Fruit fly (Drosophila melanogaster): ENCODE data around the gene CG31465.
A peak's percentile ranks its signal among the peaks of the same experiment; 100 is the strongest.

CG31465 gene

DNA sequence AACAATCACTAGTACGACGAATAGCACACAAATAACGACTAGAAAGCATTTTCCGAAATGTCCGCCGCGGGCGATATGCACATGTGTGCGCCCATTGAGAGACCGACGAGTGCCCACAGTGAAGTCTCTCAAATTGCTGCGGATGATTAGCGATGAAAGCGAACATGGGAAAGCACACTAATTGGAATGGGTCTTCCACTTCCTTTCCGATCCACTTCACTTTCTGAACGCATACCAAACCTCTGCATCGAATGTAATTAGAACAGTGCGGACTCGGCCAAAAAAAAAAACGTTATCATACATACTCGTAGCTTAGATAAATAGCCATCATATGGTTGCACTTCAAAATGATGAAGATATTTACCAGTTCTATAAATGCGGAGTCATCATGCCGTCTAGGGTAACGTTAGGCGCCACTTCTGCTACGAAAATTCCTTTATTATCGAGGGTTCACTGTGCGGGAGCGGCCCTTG is 30.6 kb upstream of the CG31465 start (continued):
- no peak for TF ChIP-seq CG8478 (optimal IDR thresholded peaks at IDR 0.05)
- TF ChIP-seq Hr3 (GFP tag; optimal IDR thresholded peaks at IDR 0.05), result peak; percentile 11
- TF ChIP-seq tup (GFP tag; optimal IDR thresholded peaks at IDR 0.05), result peak; percentile 14
- TF ChIP-seq nerfin-1 (tag; optimal IDR thresholded peaks at IDR 0.05), result peak; percentile 36
- peak; percentile 93 for TF ChIP-seq sens (GFP tag)
- TF ChIP-seq lab (GFP tag; optimal IDR thresholded peaks at IDR 0.05), result peak; percentile 38
- TF ChIP-seq CG6175 (GFP tag; IDR thresholded peaks at IDR 0.05), result peak; percentile 49; the same call in 1 of the 3 replicates
- TF ChIP-seq H15 (GFP tag; IDR thresholded peaks at IDR 0.05), result peak; percentile 23; the same call in 1 of the 3 replicates
- TF ChIP-seq Oaz (GFP tag; IDR thresholded peaks at IDR 0.05), result no peak
- TF ChIP-seq dmrt11E (tag; optimal IDR thresholded peaks at IDR 0.05), result peak; percentile 54
- TF ChIP-seq CG31388 (GFP tag; optimal IDR thresholded peaks at IDR 0.05), result no peak
- no peak for TF ChIP-seq D19B (GFP tag; optimal IDR thresholded peaks at IDR 0.05)
- no peak for TF ChIP-seq psq (GFP tag; optimal IDR thresholded peaks at IDR 0.05)
- peak; percentile 25 for TF ChIP-seq PHDP (tag; optimal IDR thresholded peaks at IDR 0.05)
- no peak for TF ChIP-seq CG11085 (GFP tag; IDR thresholded peaks at IDR 0.05)
- peak; percentile 23 for TF ChIP-seq cwo (GFP tag; optimal IDR thresholded peaks at IDR 0.05)
- no peak for TF ChIP-seq CG15011 (GFP tag; optimal IDR thresholded peaks at IDR 0.05)
- TF ChIP-seq chm (GFP tag; IDR thresholded peaks at IDR 0.05), result 0 out of 2 replicates have a peak, but pooled peaks have one; percentile 24
- TF ChIP-seq Sox100B (GFP tag; optimal IDR thresholded peaks at IDR 0.05), result peak; percentile 22
- no peak for TF ChIP-seq sima (GFP tag; optimal IDR thresholded peaks at IDR 0.05)
- peak; percentile 5 to 21 for TF ChIP-seq Pdp1 (GFP tag; optimal IDR thresholded peaks at IDR 0.05)
- no peak for TF ChIP-seq Asciz (GFP tag; optimal IDR thresholded peaks at IDR 0.05)
- TF ChIP-seq dmrt99B (tag; optimal IDR thresholded peaks at IDR 0.05), result peak; percentile 27
- 0 out of 2 replicates have a peak, but pooled peaks have one; percentile 35 for TF ChIP-seq CG8765 (GFP tag; IDR thresholded peaks at IDR 0.05)
- TF ChIP-seq knrl (GFP tag; IDR thresholded peaks at IDR 0.05; ENCODE audit: partially characterized antibody), result no peak
- no peak for TF ChIP-seq fru (optimal IDR thresholded peaks at IDR 0.05)
- TF ChIP-seq prd (optimal IDR thresholded peaks at IDR 0.05), result no peak
- TF ChIP-seq prd (GFP tag; IDR thresholded peaks at IDR 0.05), result peak; percentile 55; the same call in 1 of the 3 replicates
- peak in 1 of 2 experiments; percentile 7 for TF ChIP-seq insv (GFP tag; optimal IDR thresholded peaks at IDR 0.05)
- TF ChIP-seq CG10431 (GFP tag; optimal IDR thresholded peaks at IDR 0.05), result peak; percentile 3
- no peak for TF ChIP-seq CG16813 (GFP tag; IDR thresholded peaks at IDR 0.05; ENCODE audit: partially characterized antibody)
- TF ChIP-seq CkIIα-i1 (GFP tag; IDR thresholded peaks at IDR 0.05), result no peak
- TF ChIP-seq toy (GFP tag; IDR thresholded peaks at IDR 0.05), result no peak
- peak; percentile 40 for TF ChIP-seq CG11398 (GFP tag; optimal IDR thresholded peaks at IDR 0.05)
- TF ChIP-seq CG4854 (GFP tag; optimal IDR thresholded peaks at IDR 0.05), result no peak
- TF ChIP-seq onecut (GFP tag; IDR thresholded peaks at IDR 0.05), result no peak
- TF ChIP-seq CG13624 (GFP tag; optimal IDR thresholded peaks at IDR 0.05), result peak; percentile 15
- TF ChIP-seq CG10209 (GFP tag; optimal IDR thresholded peaks at IDR 0.05), result peak; percentile 50
- TF ChIP-seq dati (GFP tag; IDR thresholded peaks at IDR 0.05), result no peak
- TF ChIP-seq nmo (GFP tag; optimal IDR thresholded peaks at IDR 0.05), result peak; percentile 36
- peak; percentile 13 for TF ChIP-seq CG1792 (GFP tag; optimal IDR thresholded peaks at IDR 0.05)
- TF ChIP-seq CG42726 (GFP tag; IDR thresholded peaks at IDR 0.05; ENCODE audit: partially characterized antibody), result no peak
- no peak for TF ChIP-seq CG6654 (GFP tag; optimal IDR thresholded peaks at IDR 0.05)
- peak; percentile 8 for TF ChIP-seq ind (GFP tag; optimal IDR thresholded peaks at IDR 0.05)
- peak; percentile 0 for TF ChIP-seq CG10267 (tag; optimal IDR thresholded peaks at IDR 0.05)
- no peak for TF ChIP-seq CG13894 (tag; optimal IDR thresholded peaks at IDR 0.05)
- TF ChIP-seq Max (GFP tag; optimal IDR thresholded peaks at IDR 0.05), result no peak
- no peak for TF ChIP-seq tll (GFP tag; optimal IDR thresholded peaks at IDR 0.05)
- peak; percentile 17 for TF ChIP-seq fd96Cb (tag; optimal IDR thresholded peaks at IDR 0.05)
- TF ChIP-seq CG12219 (GFP tag; optimal IDR thresholded peaks at IDR 0.05), result peak; percentile 18
- TF ChIP-seq tx (GFP tag; optimal IDR thresholded peaks at IDR 0.05), result peak; percentile 37
